Fruit fly (Drosophila melanogaster) whole organism, adult: Measurements from ENCODE around the gene CG43251.
A peak's percentile ranks its signal among the peaks of the same experiment; 100 is the strongest.

Experiments
- CG12768 ChIP-seq: fragments of 200-800 bp; sonication (Bioruptor generic); optimal IDR thresholded peaks from 2 replicates; lab custom pipeline; 2017; ENCODE audit warnings: missing biosample characterization, missing genetic modification characterization, mild to moderate bottlenecking, moderate library complexity, missing genetic modification reagents
- CG14711 ChIP-seq: fragments of 200-800 bp; sonication (Bioruptor generic); optimal IDR thresholded peaks from 2 replicates; lab custom pipeline; 2018; ENCODE audit warnings: missing biosample characterization, mild to moderate bottlenecking, missing genetic modification characterization, moderate library complexity
- CG1620 ChIP-seq: fragments of 200-800 bp; sonication (Bioruptor generic); optimal IDR thresholded peaks from 2 replicates; lab custom pipeline; 2016; ENCODE audit warnings: missing biosample characterization, missing genetic modification characterization
- CG5204 ChIP-seq: fragments of 200-800 bp; sonication (Bioruptor generic); optimal IDR thresholded peaks from 2 replicates; lab custom pipeline; 2016; ENCODE audit warnings: missing biosample characterization, missing genetic modification characterization
- CG7045 ChIP-seq: fragments of 200-800 bp; sonication (Bioruptor generic); optimal IDR thresholded peaks from 2 replicates; lab custom pipeline; 2017; ENCODE audit warnings: missing biosample characterization, mild to moderate bottlenecking, missing genetic modification characterization
- CG7101 ChIP-seq: fragments of 200-800 bp; sonication (Bioruptor generic); optimal IDR thresholded peaks from 2 replicates; lab custom pipeline; 2018; ENCODE audit warnings: missing biosample characterization, mild to moderate bottlenecking, missing genetic modification characterization, moderate library complexity
- Crg-1 ChIP-seq: fragments of 200-800 bp; sonication (Bioruptor generic); optimal IDR thresholded peaks from 2 replicates; lab custom pipeline; 2016; ENCODE audit warnings: missing biosample characterization, missing genetic modification characterization
- Mnt ChIP-seq: fragments of 200-800 bp; sonication (Bioruptor generic); optimal IDR thresholded peaks from 2 replicates; lab custom pipeline; 2016; ENCODE audit warnings: missing biosample characterization, mild to moderate bottlenecking, missing genetic modification characterization
- bab1 ChIP-seq: fragments of 200-800 bp; sonication (Bioruptor generic); optimal IDR thresholded peaks from 3 replicates; lab custom pipeline; 2019; ENCODE audit warnings: missing biosample characterization, mild to moderate bottlenecking, missing genetic modification characterization, moderate library complexity
- cic ChIP-seq: fragments of 200-800 bp; sonication (Bioruptor generic); optimal IDR thresholded peaks from 2 replicates; lab custom pipeline; 2017; ENCODE audit warnings: missing biosample characterization, mild to moderate bottlenecking, missing genetic modification characterization, moderate library complexity
- cnc ChIP-seq, 2 experiments: fragments of >200 bp; optimal IDR thresholded peaks; 2 replicates each; lab custom pipeline; 2017
- kay ChIP-seq: fragments of 200-800 bp; sonication (Bioruptor generic); peaks from one replicate; lab custom pipeline; 2016; ENCODE audit warnings: missing biosample characterization, missing genetic modification characterization, borderline replicate concordance
- tj ChIP-seq: fragments of 200-800 bp; sonication (Bioruptor generic); optimal IDR thresholded peaks from 3 replicates; lab custom pipeline; 2017; ENCODE audit warnings: missing biosample characterization, mild to moderate bottlenecking, missing genetic modification characterization, moderate library complexity

dm6 chr3L:20736266-20736665, 22.4 kb upstream of the CG43251 start:
- TF ChIP-seq kay (peak; percentile 65), CG5204 (no peak), tj (GFP tag; lab: Kevin White, UChicago) (no peak), CG14711 (tag; lab: Kevin White, UChicago) (no peak), bab1 (GFP tag; lab: Kevin White, UChicago) (no peak), Crg-1 (GFP tag; lab: Kevin White, UChicago) (no peak), CG12768 (GFP tag; lab: Kevin White, UChicago) (no peak), CG7101 (tag; lab: Kevin White, UChicago) (no peak), CG7045 (GFP tag; lab: Kevin White, UChicago) (no peak), cic (GFP tag; lab: Kevin White, UChicago) (no peak), CG1620 (GFP tag; lab: Kevin White, UChicago) (no peak), Mnt (no peak), cnc (optimal IDR thresholded peaks at IDR 0.05; lab: Kevin White, UChicago) (no peak)
